Worm (Caenorhabditis elegans) whole organism, L3 larva: ENCODE data around the gene srab-1.

Experiments used
- ama-1 ChIP-seq: fragments of 150-350 bp; optimal IDR thresholded peaks from 2 replicates; lab custom pipeline; 2018
- ceh-82 ChIP-seq: fragments of 150-350 bp; optimal IDR thresholded peaks from 2 replicates; lab custom pipeline; 2014; ENCODE audit warnings: missing biosample characterization, missing genetic modification characterization
- egl-27 ChIP-seq: sonication (generic microtip); optimal IDR thresholded peaks from 4 replicates; lab custom pipeline; 2017; ENCODE audit warnings: missing biosample characterization, missing genetic modification reagents, missing genetic modification characterization
- hmg-11 ChIP-seq: sonication (generic microtip); optimal IDR thresholded peaks from 2 replicates; lab custom pipeline; 2016; ENCODE audit warnings: missing genetic modification characterization, missing compliant biosample characterization
- mdl-1 ChIP-seq: fragments of 150-350 bp; optimal IDR thresholded peaks from 2 replicates; lab custom pipeline; 2014; ENCODE audit warnings: missing biosample characterization, missing genetic modification characterization
- nhr-11 ChIP-seq: fragments of 150-350 bp; optimal IDR thresholded peaks from 2 replicates; lab custom pipeline; 2014; ENCODE audit warnings: missing biosample characterization, missing genetic modification characterization
- nhr-12 ChIP-seq: fragments of 150-350 bp; optimal IDR thresholded peaks from 2 replicates; lab custom pipeline; 2014; ENCODE audit warnings: missing biosample characterization, missing genetic modification characterization
- nhr-77 ChIP-seq: fragments of 150-350 bp; optimal IDR thresholded peaks from 2 replicates; lab custom pipeline; 2014; ENCODE audit warnings: missing biosample characterization, missing genetic modification characterization

- TF ChIP-seq hmg-11 (tag; lab: Kevin White, UChicago) (no peak), nhr-12 (no peak), mdl-1 (tag; lab: Kevin White, UChicago) (no peak), nhr-11 (tag; lab: Kevin White, UChicago) (no peak), egl-27 (no peak), ama-1 (lab: Kevin White, UChicago) (no peak), nhr-77 (no peak), ceh-82 (tag; lab: Kevin White, UChicago) (no peak)
Observed at ce11 chrV:5086919-5087404, 15.0 kb downstream of the srab-1 start, which contains the start of gene Y58A7A.5.
